Fruit fly (Drosophila melanogaster): ENCODE data around the gene CG14218.

The CG14218 gene

dm6 chrX:19622924-19623323, 41.1 kb upstream of the CG14218 start, which contains the start of the genes Naa20A and MKP-4 (continued):
- TF ChIP-seq YL-1 (GFP tag; optimal IDR thresholded peaks at IDR 0.05) = peak; percentile 31
- TF ChIP-seq salm (tag; optimal IDR thresholded peaks at IDR 0.05) = no peak
- no peak for TF ChIP-seq CrebB (tag; optimal IDR thresholded peaks at IDR 0.05)
- TF ChIP-seq CG17328 (GFP tag; IDR thresholded peaks at IDR 0.05) = no peak
- no peak for TF ChIP-seq ems (GFP tag; optimal IDR thresholded peaks at IDR 0.05)
- no peak for TF ChIP-seq CG10959 (GFP tag; IDR thresholded peaks at IDR 0.05)
- no peak for TF ChIP-seq Oaz (GFP tag; IDR thresholded peaks at IDR 0.05)
- no peak for TF ChIP-seq scrt (GFP tag; optimal IDR thresholded peaks at IDR 0.05)
- TF ChIP-seq zf30C (GFP tag; optimal IDR thresholded peaks at IDR 0.05) = no peak
- TF ChIP-seq exex (tag; optimal IDR thresholded peaks at IDR 0.05) = no peak
- TF ChIP-seq CG1647 (GFP tag; optimal IDR thresholded peaks at IDR 0.05) = no peak
- TF ChIP-seq CG1602 (GFP tag; optimal IDR thresholded peaks at IDR 0.05) = no peak
- no peak for TF ChIP-seq dysf (GFP tag; IDR thresholded peaks at IDR 0.05)
- TF ChIP-seq CG2116 (GFP tag; optimal IDR thresholded peaks at IDR 0.05) = peak; percentile 69
- TF ChIP-seq HLH54F (GFP tag; optimal IDR thresholded peaks at IDR 0.05) = no peak
- no peak for TF ChIP-seq CG10431 (GFP tag; optimal IDR thresholded peaks at IDR 0.05)
- no peak for TF ChIP-seq pan (optimal IDR thresholded peaks at IDR 0.05)
- no peak for TF ChIP-seq pan (GFP tag; optimal IDR thresholded peaks at IDR 0.05 in 1 of 2, IDR thresholded peaks at IDR 0.05 in 1 of 2)
- TF ChIP-seq Meics (GFP tag; optimal IDR thresholded peaks at IDR 0.05) = no peak
- TF ChIP-seq Rx (GFP tag; IDR thresholded peaks at IDR 0.05) = no peak
- no peak for TF ChIP-seq Blimp-1 (GFP tag; optimal IDR thresholded peaks at IDR 0.05)
- TF ChIP-seq tin (GFP tag; optimal IDR thresholded peaks at IDR 0.05) = no peak
- no peak for TF ChIP-seq Dip3 (GFP tag; optimal IDR thresholded peaks at IDR 0.05)
- TF ChIP-seq ftz-f1 (GFP tag; optimal IDR thresholded peaks at IDR 0.05) = peak; percentile 68
- peak; percentile 61; the same call in 1 of the 2 replicates for TF ChIP-seq E2f2 (GFP tag; IDR thresholded peaks at IDR 0.05)
- no peak for TF ChIP-seq bowl (GFP tag; IDR thresholded peaks at IDR 0.05)
- TF ChIP-seq sqz (GFP tag; optimal IDR thresholded peaks at IDR 0.05) = no peak
- no peak for TF ChIP-seq CG7745 (tag; optimal IDR thresholded peaks at IDR 0.05)
- TF ChIP-seq CG10321 (GFP tag; IDR thresholded peaks at IDR 0.05) = no peak
- TF ChIP-seq Abd-B (GFP tag; optimal IDR thresholded peaks at IDR 0.05) = no peak
- TF ChIP-seq Mad (GFP tag; optimal IDR thresholded peaks at IDR 0.05) = no peak
- TF ChIP-seq ro (GFP tag; IDR thresholded peaks at IDR 0.05) = no peak
- TF ChIP-seq peb (GFP tag; IDR thresholded peaks at IDR 0.05) = no peak
- no peak for TF ChIP-seq toy (GFP tag; IDR thresholded peaks at IDR 0.05)
- no peak for TF ChIP-seq hb (GFP tag; IDR thresholded peaks at IDR 0.05; ENCODE audit: partially characterized antibody)
- no peak for TF ChIP-seq CG2199 (GFP tag; IDR thresholded peaks at IDR 0.05)
- no peak for TF ChIP-seq CG1024 (GFP tag; IDR thresholded peaks at IDR 0.05)
- peak; percentile 34 for TF ChIP-seq HmgZ (tag; optimal IDR thresholded peaks at IDR 0.05)
- no peak for TF ChIP-seq tio (GFP tag; optimal IDR thresholded peaks at IDR 0.05)
- TF ChIP-seq fd3F (GFP tag; optimal IDR thresholded peaks at IDR 0.05) = no peak
- no peak for TF ChIP-seq CG16815 (GFP tag; optimal IDR thresholded peaks at IDR 0.05)
- no peak for TF ChIP-seq hth (optimal IDR thresholded peaks at IDR 0.05)
- TF ChIP-seq nau (GFP tag; optimal IDR thresholded peaks at IDR 0.05) = no peak
- TF ChIP-seq CG3281 (GFP tag; optimal IDR thresholded peaks at IDR 0.05) = no peak
- no peak for TF ChIP-seq dimm (GFP tag; IDR thresholded peaks at IDR 0.05)
- no peak for TF ChIP-seq HLH3B (GFP tag; IDR thresholded peaks at IDR 0.05)
- TF ChIP-seq CG3847 (GFP tag; IDR thresholded peaks at IDR 0.05) = no peak
- TF ChIP-seq Lpt (GFP tag; optimal IDR thresholded peaks at IDR 0.05) = no peak
- TF ChIP-seq Adf1 (GFP tag; IDR thresholded peaks at IDR 0.05) = no peak
- TF ChIP-seq unpg (GFP tag; optimal IDR thresholded peaks at IDR 0.05) = no peak
- TF ChIP-seq Ptx1 (GFP tag; IDR thresholded peaks at IDR 0.05) = no peak
- TF ChIP-seq Neu2 (GFP tag; optimal IDR thresholded peaks at IDR 0.05; ENCODE audit: borderline replicate concordance) = no peak
- TF ChIP-seq kni (GFP tag; optimal IDR thresholded peaks at IDR 0.05) = no peak
- TF ChIP-seq Rfx (GFP tag; IDR thresholded peaks at IDR 0.05) = no peak

Data from whole organism, embryonic.